Fruit fly (Drosophila melanogaster): ENCODE results near the gene tacc.

Gene tacc

dm6 chr3R:4775371-4775770 is 26.5 kb upstream of the tacc start (continued):
- no peak for TF ChIP-seq CG10654 (GFP tag; optimal IDR thresholded peaks at IDR 0.05)
- no peak for TF ChIP-seq cad (GFP tag; optimal IDR thresholded peaks at IDR 0.05)
- TF ChIP-seq fd64A (GFP tag; optimal IDR thresholded peaks at IDR 0.05): no peak
- peak; percentile 49 for TF ChIP-seq CG14710 (tag; optimal IDR thresholded peaks at IDR 0.05)
- TF ChIP-seq gsb-n (tag; optimal IDR thresholded peaks at IDR 0.05): no peak
- TF ChIP-seq zen2 (GFP tag; IDR thresholded peaks at IDR 0.05; ENCODE audit: partially characterized antibody): no peak
- no peak for TF ChIP-seq CG18262 (tag; optimal IDR thresholded peaks at IDR 0.05)
- TF ChIP-seq E2f1 (GFP tag; IDR thresholded peaks at IDR 0.05): no peak
- no peak for TF ChIP-seq MTF-1 (GFP tag; optimal IDR thresholded peaks at IDR 0.05; ENCODE audit: borderline replicate concordance)
- no peak for TF ChIP-seq B-H1 (GFP tag; IDR thresholded peaks at IDR 0.05)
- TF ChIP-seq Blimp-1 (GFP tag; optimal IDR thresholded peaks at IDR 0.05): no peak
- peak; percentile 46 for TF ChIP-seq grau (tag; optimal IDR thresholded peaks at IDR 0.05)
- peak; percentile 81 for TF ChIP-seq CG1603 (tag; optimal IDR thresholded peaks at IDR 0.05)
- no peak for TF ChIP-seq sisA (GFP tag; IDR thresholded peaks at IDR 0.05)
- TF ChIP-seq lab (GFP tag; optimal IDR thresholded peaks at IDR 0.05): no peak
- no peak for TF ChIP-seq CG33557 (GFP tag; optimal IDR thresholded peaks at IDR 0.05)
- TF ChIP-seq D (optimal IDR thresholded peaks at IDR 0.05): no peak
- no peak for TF ChIP-seq D (GFP tag; optimal IDR thresholded peaks at IDR 0.05)
- no peak for TF ChIP-seq CG12299 (tag; optimal IDR thresholded peaks at IDR 0.05)
- no peak for TF ChIP-seq CG3281 (GFP tag; optimal IDR thresholded peaks at IDR 0.05)
- no peak for TF ChIP-seq Drgx (GFP tag; IDR thresholded peaks at IDR 0.05)
- TF ChIP-seq D19B (GFP tag; optimal IDR thresholded peaks at IDR 0.05): no peak
- TF ChIP-seq al (GFP tag; IDR thresholded peaks at IDR 0.05): 0 out of 2 replicates have a peak, but pooled peaks have one; percentile 14
- TF ChIP-seq fu2 (GFP tag; optimal IDR thresholded peaks at IDR 0.05): peak; percentile 2
- no peak for TF ChIP-seq Ravus (GFP tag; IDR thresholded peaks at IDR 0.05)
- TF ChIP-seq CG4328 (GFP tag; optimal IDR thresholded peaks at IDR 0.05): no peak
- no peak for TF ChIP-seq hth (optimal IDR thresholded peaks at IDR 0.05)
- TF ChIP-seq CG8765 (GFP tag; IDR thresholded peaks at IDR 0.05): no peak
- no peak for TF ChIP-seq cato (GFP tag; optimal IDR thresholded peaks at IDR 0.05; ENCODE audit: borderline replicate concordance)
- peak; percentile 37 for TF ChIP-seq lilli (GFP tag; optimal IDR thresholded peaks at IDR 0.05)
- no peak for TF ChIP-seq sens-2 (GFP tag; IDR thresholded peaks at IDR 0.05)
- TF ChIP-seq CG3847 (GFP tag; IDR thresholded peaks at IDR 0.05): 0 out of 2 replicates have a peak, but pooled peaks have one; percentile 29
- TF ChIP-seq so (GFP tag; IDR thresholded peaks at IDR 0.05): no peak
- no peak for TF ChIP-seq ttk (GFP tag; IDR thresholded peaks at IDR 0.05)
- no peak for TF ChIP-seq bsh (GFP tag; optimal IDR thresholded peaks at IDR 0.05)
- no peak for TF ChIP-seq Adf1 (GFP tag; IDR thresholded peaks at IDR 0.05)
- TF ChIP-seq unpg (GFP tag; optimal IDR thresholded peaks at IDR 0.05): peak; percentile 33
- TF ChIP-seq sqz (GFP tag; optimal IDR thresholded peaks at IDR 0.05): no peak
- peak; percentile 98 for TF ChIP-seq her (GFP tag; optimal IDR thresholded peaks at IDR 0.05)
- TF ChIP-seq unc-4 (GFP tag; IDR thresholded peaks at IDR 0.05; ENCODE audit: partially characterized antibody): no peak
- no peak for TF ChIP-seq CG7271 (tag; optimal IDR thresholded peaks at IDR 0.05)
- no peak for TF ChIP-seq Awh (GFP tag; IDR thresholded peaks at IDR 0.05)
- TF ChIP-seq CG6854 (GFP tag; optimal IDR thresholded peaks at IDR 0.05): no peak
- TF ChIP-seq NC2β (GFP tag; optimal IDR thresholded peaks at IDR 0.05): peak; percentile 22
- TF ChIP-seq odd (GFP tag; optimal IDR thresholded peaks at IDR 0.05): no peak
- TF ChIP-seq CG4820 (GFP tag; optimal IDR thresholded peaks at IDR 0.05): no peak
- no peak for TF ChIP-seq CG1647 (GFP tag; optimal IDR thresholded peaks at IDR 0.05)
- no peak for TF ChIP-seq CG10543 (GFP tag; optimal IDR thresholded peaks at IDR 0.05)
- TF ChIP-seq Myb (GFP tag; optimal IDR thresholded peaks at IDR 0.05): peak; percentile 50
- no peak for TF ChIP-seq NFAT (GFP tag; IDR thresholded peaks at IDR 0.05)
- TF ChIP-seq CG11456 (GFP tag; IDR thresholded peaks at IDR 0.05): 0 out of 3 replicates have a peak, but pooled peaks have one; percentile 14
- TF ChIP-seq crol (GFP tag; IDR thresholded peaks at IDR 0.05): no peak

Data from whole organism, embryonic.